Fruit fly (Drosophila melanogaster): ENCODE data around the gene CG17751.

CG17751 gene

DNA sequence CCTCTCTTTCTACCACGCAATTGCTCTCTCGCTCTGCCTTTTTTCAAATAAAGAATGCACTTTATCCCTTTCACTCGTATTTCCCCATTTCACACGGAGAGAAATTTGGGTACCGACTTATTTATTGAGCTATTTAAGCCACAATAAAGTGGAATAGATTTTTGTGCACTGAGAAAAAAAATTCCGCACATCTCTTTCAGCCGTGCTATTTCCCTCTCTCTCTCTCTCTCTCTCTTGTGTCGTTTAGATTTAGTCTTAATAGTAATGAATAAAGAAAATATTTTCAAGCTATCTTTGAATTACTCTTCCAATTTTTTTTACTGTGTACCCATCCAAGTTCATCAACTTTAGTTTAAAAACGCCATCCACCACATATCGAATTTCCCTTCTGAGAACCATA, 16.6 kb downstream of the CG17751 start (continued):
- TF ChIP-seq CG3407 (GFP tag; optimal IDR thresholded peaks at IDR 0.05) (no peak), en (GFP tag; optimal IDR thresholded peaks at IDR 0.05) (no peak), CkIIα-i1 (GFP tag; IDR thresholded peaks at IDR 0.05) (peak; percentile 59; the same call in 1 of the 2 replicates), ttk (GFP tag; IDR thresholded peaks at IDR 0.05) (peak; percentile 52; the same call in 1 of the 2 replicates), lov (optimal IDR thresholded peaks at IDR 0.05) (no peak), lov (GFP tag; IDR thresholded peaks at IDR 0.05) (0 out of 3 replicates have a peak, but pooled peaks have one; percentile 33), bab2 (GFP tag; optimal IDR thresholded peaks at IDR 0.05) (peak; percentile 72), lilli (GFP tag; optimal IDR thresholded peaks at IDR 0.05) (peak; percentile 60), Doc2 (GFP tag; IDR thresholded peaks at IDR 0.05) (no peak), chm (GFP tag; IDR thresholded peaks at IDR 0.05) (no peak), CG13894 (tag; optimal IDR thresholded peaks at IDR 0.05) (no peak), peb (GFP tag; IDR thresholded peaks at IDR 0.05) (peak; percentile 27; the same call in 1 of the 2 replicates), sens (GFP tag) (peak; percentile 91), row (GFP tag; IDR thresholded peaks at IDR 0.05) (peak; percentile 68), dpn (GFP tag; optimal IDR thresholded peaks at IDR 0.05) (peak; percentile 53 to 60), org-1 (GFP tag; optimal IDR thresholded peaks at IDR 0.05) (peak; percentile 40), Spps (tag; optimal IDR thresholded peaks at IDR 0.05) (no peak), CG7357 (GFP tag; IDR thresholded peaks at IDR 0.05) (peak; percentile 58; the same call in 2 of the 3 replicates), Rfx (GFP tag; IDR thresholded peaks at IDR 0.05) (peak; percentile 79), CG7963 (GFP tag; IDR thresholded peaks at IDR 0.05; ENCODE audit: partially characterized antibody) (no peak), HHEX (GFP tag; optimal IDR thresholded peaks at IDR 0.05) (peak; percentile 65), ATbp (GFP tag; optimal IDR thresholded peaks at IDR 0.05) (peak; percentile 50), Sry-δ (GFP tag; optimal IDR thresholded peaks at IDR 0.05) (peak; percentile 5), HLH3B (GFP tag; IDR thresholded peaks at IDR 0.05) (peak; percentile 63), sna (GFP tag; IDR thresholded peaks at IDR 0.05; ENCODE audit: partially characterized antibody) (no peak), CG4282 (GFP tag; optimal IDR thresholded peaks at IDR 0.05) (no peak), CG8281 (tag; optimal IDR thresholded peaks at IDR 0.05) (no peak), CG17328 (GFP tag; IDR thresholded peaks at IDR 0.05) (peak; percentile 57; the same call in 1 of the 2 replicates), CG32532 (GFP tag; IDR thresholded peaks at IDR 0.05) (peak; percentile 77), Chrac-16 (GFP tag; optimal IDR thresholded peaks at IDR 0.05) (peak; percentile 28), CG8478 (optimal IDR thresholded peaks at IDR 0.05) (no peak), Oli (tag; optimal IDR thresholded peaks at IDR 0.05) (peak; percentile 73), chif (GFP tag; optimal IDR thresholded peaks at IDR 0.05) (peak; percentile 21 to 48), CG11504 (tag; optimal IDR thresholded peaks at IDR 0.05) (peak; percentile 74), CG13287 (GFP tag; IDR thresholded peaks at IDR 0.05; ENCODE audit: partially characterized antibody) (no peak), CG3163 (GFP tag; optimal IDR thresholded peaks at IDR 0.05) (peak; percentile 19), Rx (GFP tag; IDR thresholded peaks at IDR 0.05) (peak; percentile 60; the same call in 1 of the 2 replicates), Abd-B (GFP tag; optimal IDR thresholded peaks at IDR 0.05) (peak; percentile 58), Ets97D (GFP tag; optimal IDR thresholded peaks at IDR 0.05) (peak; percentile 36), NFAT (GFP tag; IDR thresholded peaks at IDR 0.05) (peak; percentile 59; the same call in 1 of the 2 replicates), CG4360 (GFP tag; IDR thresholded peaks at IDR 0.05) (no peak), al (GFP tag; IDR thresholded peaks at IDR 0.05) (peak; percentile 61), CG5245 (GFP tag; optimal IDR thresholded peaks at IDR 0.05) (peak; percentile 45), knrl (GFP tag; IDR thresholded peaks at IDR 0.05; ENCODE audit: partially characterized antibody) (no peak), shn (GFP tag; optimal IDR thresholded peaks at IDR 0.05) (peak; percentile 10), Oaz (GFP tag; IDR thresholded peaks at IDR 0.05) (no peak), gfzf (GFP tag; optimal IDR thresholded peaks at IDR 0.05) (no peak), sd (tag; optimal IDR thresholded peaks at IDR 0.05) (no peak), cg (GFP tag; optimal IDR thresholded peaks at IDR 0.05) (no peak), klu (GFP tag; IDR thresholded peaks at IDR 0.05) (no peak), hth (optimal IDR thresholded peaks at IDR 0.05) (no peak), CG7745 (tag; optimal IDR thresholded peaks at IDR 0.05) (no peak)
